Worm (Caenorhabditis elegans) whole organism, midembryonic: ENCODE measurements around the gene grd-9.

Source experiments
- T22C8.4 ChIP-seq: fragments of 200-800 bp; sonication (Bioruptor generic); IDR thresholded peaks from 2 replicates; pipeline ENCODE4 v1.3.6; 2022; ENCODE audit warnings: missing genetic modification characterization, missing compliant biosample characterization
- cog-1 ChIP-seq: sonication (generic microtip); optimal IDR thresholded peaks from 2 replicates; lab custom pipeline; 2016; ENCODE audit warnings: missing genetic modification characterization, missing compliant biosample characterization
- flt-1 ChIP-seq: fragments of 200-800 bp; sonication (Bioruptor generic); IDR thresholded peaks from 2 replicates; pipeline ENCODE4 v1.3.6; 2022; ENCODE audit warnings: missing genetic modification characterization, missing compliant biosample characterization
- klf-2 ChIP-seq: fragments of 200-800 bp; sonication (Bioruptor generic); conservative IDR thresholded peaks from 2 replicates; pipeline ENCODE4 v1.3.6; 2022; ENCODE audit warnings: missing genetic modification reagents, missing genetic modification characterization, missing compliant biosample characterization
- med-1 ChIP-seq: sonication (generic microtip); optimal IDR thresholded peaks from 2 replicates; lab custom pipeline; 2017; ENCODE audit warnings: missing genetic modification characterization, mild to moderate bottlenecking, missing compliant biosample characterization, antibody characterized with exemption, missing genetic modification reagents; ENCODE audit not compliant: insufficient read depth
- ref-1 ChIP-seq: fragments of 200-800 bp; sonication (Bioruptor generic); conservative IDR thresholded peaks from 2 replicates; pipeline ENCODE4 v1.3.6; 2022; ENCODE audit warnings: missing genetic modification reagents, missing genetic modification characterization, missing compliant biosample characterization
- tab-1 ChIP-seq: fragments of 200-800 bp; sonication (Bioruptor generic); IDR thresholded peaks from 2 replicates; pipeline ENCODE4 v1.3.6; 2022; ENCODE audit warnings: missing genetic modification characterization, missing compliant biosample characterization
- ztf-23 ChIP-seq: fragments of 200-800 bp; sonication (Bioruptor generic); IDR thresholded peaks from 2 replicates; pipeline ENCODE4 v1.3.6; 2022; ENCODE audit warnings: missing genetic modification reagents, missing genetic modification characterization, missing compliant biosample characterization
- ztf-29 ChIP-seq: fragments of 200-800 bp; sonication (Bioruptor generic); IDR thresholded peaks from 2 replicates; pipeline ENCODE4 v1.3.6; 2022; ENCODE audit warnings: missing genetic modification reagents, missing genetic modification characterization, missing compliant biosample characterization

grd-9 gene

DNA sequence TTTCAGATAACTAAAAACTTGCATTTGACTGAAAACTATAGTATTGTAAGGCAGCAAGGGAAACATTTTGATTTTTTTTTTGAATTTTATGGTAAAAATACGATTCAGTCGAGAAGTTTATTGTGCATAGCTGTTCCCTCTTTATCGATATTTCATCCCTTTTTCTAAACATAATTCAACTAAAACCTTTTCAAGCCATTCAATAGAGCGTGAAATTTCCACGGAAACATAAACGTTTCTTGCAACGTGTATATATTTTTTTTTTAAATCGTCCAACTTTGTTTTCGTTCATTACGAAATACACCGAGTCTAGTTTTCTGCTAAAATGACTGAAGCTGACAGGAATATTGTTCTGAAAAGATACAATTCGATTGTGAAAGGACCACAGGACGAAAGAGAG is 23.4 kb upstream of the grd-9 start, which contains the start of gene C02G6.2:
Gene C02G6.2, plus strand, starts transcription at position 301 of the 400 bp plus-strand sequence.
- no peak for TF ChIP-seq klf-2 (GFP tag; lab: Robert Waterston, UW)
- no peak for TF ChIP-seq cog-1 (tag; lab: Kevin White, UChicago)
- no peak for TF ChIP-seq tab-1 (GFP tag; lab: Robert Waterston, UW)
- TF ChIP-seq ref-1 = no peak
- TF ChIP-seq ztf-29 = no peak
- no peak for TF ChIP-seq med-1 (GFP tag; lab: Kevin White, UChicago)
- no peak for TF ChIP-seq ztf-23
- TF ChIP-seq flt-1 (GFP tag; lab: Robert Waterston, UW) = no peak
- no peak for TF ChIP-seq T22C8.4 (GFP tag; lab: Robert Waterston, UW)

ce11 chrV:5876966-5877365 is 18.2 kb upstream of the grd-9 start:
- no peak for TF ChIP-seq ztf-23
- no peak for TF ChIP-seq ztf-29
- no peak for TF ChIP-seq T22C8.4 (GFP tag; lab: Robert Waterston, UW)
- no peak for TF ChIP-seq flt-1 (GFP tag; lab: Robert Waterston, UW)
- no peak for TF ChIP-seq cog-1 (tag; lab: Kevin White, UChicago)
- no peak for TF ChIP-seq med-1 (GFP tag; lab: Kevin White, UChicago)
- no peak for TF ChIP-seq ref-1
- no peak for TF ChIP-seq klf-2 (GFP tag; lab: Robert Waterston, UW)
- no peak for TF ChIP-seq tab-1 (GFP tag; lab: Robert Waterston, UW)

DNA sequence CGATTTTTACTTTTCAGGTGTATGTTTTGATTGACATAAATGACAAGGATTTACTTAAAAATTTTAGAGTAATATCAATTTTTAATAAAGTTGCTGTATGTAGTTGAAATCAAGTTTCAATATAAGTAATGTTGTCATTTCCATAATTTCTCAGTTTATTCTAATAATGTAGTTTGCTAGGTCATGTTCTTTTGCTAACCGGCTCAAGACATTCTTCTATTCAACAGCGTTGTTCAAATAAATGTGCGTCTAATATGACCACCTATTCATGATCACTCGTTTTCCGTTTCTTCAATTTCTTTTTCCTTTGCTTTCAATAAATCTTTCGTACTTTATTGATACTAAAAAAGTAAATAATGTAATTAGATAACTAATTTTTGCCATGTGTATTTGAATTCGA is 15.1 kb upstream of the grd-9 start, which contains the start of gene C02G6.3:
Gene C02G6.3, plus strand, starts transcription at position 301 of the 400 bp plus-strand sequence.
- TF ChIP-seq ref-1 (no peak), tab-1 (GFP tag; lab: Robert Waterston, UW) (no peak), T22C8.4 (GFP tag; lab: Robert Waterston, UW) (no peak), flt-1 (GFP tag; lab: Robert Waterston, UW) (no peak), med-1 (GFP tag; lab: Kevin White, UChicago) (no peak), ztf-23 (no peak), cog-1 (tag; lab: Kevin White, UChicago) (no peak)

DNA sequence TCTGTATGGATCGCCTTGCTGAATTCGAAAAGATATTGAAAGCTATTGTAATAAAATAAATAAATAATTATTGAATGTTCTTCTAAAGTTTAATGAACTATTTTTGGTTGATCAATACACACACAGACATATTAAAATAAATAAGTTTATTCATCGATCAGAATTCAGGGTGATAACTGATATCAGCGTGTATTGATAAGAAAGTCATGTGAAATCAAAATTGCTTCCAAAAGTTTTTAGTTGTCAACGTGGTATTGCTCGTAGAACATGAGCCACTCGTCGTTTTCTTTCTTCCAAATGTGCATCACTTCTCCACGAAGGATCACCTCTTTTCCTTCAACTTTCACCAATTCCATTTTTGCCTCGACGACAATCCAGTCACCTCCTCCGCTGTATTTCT is 12.7 kb upstream of the grd-9 start:
- TF ChIP-seq tab-1 (GFP tag; lab: Robert Waterston, UW) (no peak), ztf-29 (no peak), med-1 (GFP tag; lab: Kevin White, UChicago) (no peak), ztf-23 (no peak), cog-1 (tag; lab: Kevin White, UChicago) (no peak), ref-1 (no peak), flt-1 (GFP tag; lab: Robert Waterston, UW) (no peak), T22C8.4 (GFP tag; lab: Robert Waterston, UW) (no peak), klf-2 (GFP tag; lab: Robert Waterston, UW) (no peak)

DNA sequence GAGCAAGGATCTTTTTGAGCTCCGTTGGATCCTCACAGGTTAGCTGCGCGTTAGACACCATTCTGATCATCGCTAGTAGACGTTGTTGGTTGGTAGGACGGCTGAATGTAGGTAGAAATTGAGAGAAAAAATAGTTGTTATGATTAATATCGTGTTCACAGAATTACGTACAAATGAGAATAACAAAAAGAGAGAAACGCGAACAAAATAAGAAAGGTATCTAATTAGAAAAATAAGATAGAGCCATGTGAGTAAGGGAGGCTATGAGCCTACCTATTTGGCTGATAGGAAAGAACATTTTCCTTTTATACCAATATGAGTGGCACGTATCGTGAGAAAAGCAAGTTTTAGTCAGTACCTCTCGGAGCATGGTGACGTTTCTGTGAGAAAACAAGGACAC is 11.4 kb upstream of the grd-9 start, which contains the start of gene C04E6.8:
Gene C04E6.8, minus strand, starts transcription at position 101 of the 400 bp plus-strand sequence.
- TF ChIP-seq med-1 (GFP tag; lab: Kevin White, UChicago) = no peak
- no peak for TF ChIP-seq cog-1 (tag; lab: Kevin White, UChicago)
- no peak for TF ChIP-seq ztf-29
- no peak for TF ChIP-seq klf-2 (GFP tag; lab: Robert Waterston, UW)
- TF ChIP-seq ref-1 = no peak
- TF ChIP-seq flt-1 (GFP tag; lab: Robert Waterston, UW) = no peak
- TF ChIP-seq T22C8.4 (GFP tag; lab: Robert Waterston, UW) = no peak
- no peak for TF ChIP-seq tab-1 (GFP tag; lab: Robert Waterston, UW)
- TF ChIP-seq ztf-23 = no peak

DNA sequence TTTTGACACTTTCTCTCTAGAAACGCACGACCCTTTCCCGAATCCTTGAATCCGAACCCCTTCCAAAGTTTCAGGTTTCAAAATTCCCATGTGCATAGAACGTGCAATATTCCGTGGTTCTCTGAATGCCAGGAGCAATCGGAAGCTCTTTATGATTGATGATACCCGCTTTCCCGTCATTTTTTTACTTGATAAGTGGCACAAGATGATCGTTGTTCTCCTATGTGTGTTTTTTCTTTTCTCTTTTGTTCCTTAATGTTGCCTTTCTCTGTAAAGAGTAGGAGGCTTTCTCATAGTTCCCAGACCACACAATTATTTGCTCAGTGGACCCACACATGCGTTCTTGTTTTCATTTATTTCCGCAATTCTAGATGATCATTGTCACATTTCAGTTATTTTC is 6.3 kb upstream of the grd-9 start:
- TF ChIP-seq cog-1 (tag; lab: Kevin White, UChicago) = no peak

- no peak for TF ChIP-seq ztf-23
- no peak for TF ChIP-seq med-1 (GFP tag; lab: Kevin White, UChicago)
These were observed 3.9 kb upstream of the grd-9 start for ce11 chrV:5891204-5891603.

DNA sequence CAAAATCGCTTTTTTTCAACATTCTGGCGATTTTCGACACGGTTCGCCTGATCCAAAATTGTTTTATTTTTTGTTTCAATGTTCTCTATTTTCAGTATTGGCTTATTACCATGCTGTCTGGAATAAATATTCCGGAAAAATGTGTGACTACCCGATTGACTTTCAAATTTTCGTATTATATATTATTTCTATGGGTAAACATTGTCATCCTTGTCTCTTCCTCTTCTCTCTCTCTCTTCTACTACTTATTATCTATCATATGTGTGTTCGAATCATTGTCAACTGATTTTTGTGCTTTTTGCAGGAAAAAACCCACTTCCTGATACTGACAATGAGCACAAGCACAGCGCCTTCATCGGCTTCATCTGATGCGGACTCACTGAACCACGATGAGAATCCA is 2.1 kb upstream of the grd-9 start, which contains the start of gene C04E6.7:
Gene C04E6.7, plus strand, starts transcription at position 301 of the 400 bp plus-strand sequence.
- no peak for TF ChIP-seq cog-1 (tag; lab: Kevin White, UChicago)

DNA sequence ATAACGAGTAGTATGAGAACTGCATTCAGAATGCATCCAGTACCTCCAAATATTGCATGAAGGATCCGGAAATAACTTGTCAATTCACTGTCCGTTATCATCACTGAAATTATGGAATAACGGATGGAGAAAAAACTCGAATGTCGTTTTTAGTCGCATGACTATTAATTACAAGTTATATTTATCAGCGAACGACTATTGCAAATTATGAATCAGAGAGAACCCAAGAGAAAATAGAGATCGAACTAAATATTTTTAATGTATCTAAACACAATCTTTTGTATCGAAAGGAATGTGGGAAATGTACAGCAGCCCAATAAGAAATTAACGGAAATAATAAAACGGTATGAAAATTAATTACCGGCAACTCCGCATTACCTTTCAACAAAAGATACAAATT is 4.8 kb downstream of the grd-9 start, which contains the start of gene srd-16:
Gene srd-16, minus strand, starts transcription at position 101 of the 400 bp plus-strand sequence.
- no peak for TF ChIP-seq T22C8.4 (GFP tag; lab: Robert Waterston, UW)

ce11 chrV:5901833-5902232 is 6.7 kb downstream of the grd-9 start, which contains the start of gene C04E6.5:
TSS of gene C04E6.5 (plus strand) at chrV:5902133.
- TF ChIP-seq flt-1 (GFP tag; lab: Robert Waterston, UW) (no peak), ref-1 (no peak), ztf-29 (no peak), cog-1 (tag; lab: Kevin White, UChicago) (no peak), tab-1 (GFP tag; lab: Robert Waterston, UW) (no peak), ztf-23 (no peak), T22C8.4 (GFP tag; lab: Robert Waterston, UW) (no peak), med-1 (GFP tag; lab: Kevin White, UChicago) (no peak), klf-2 (GFP tag; lab: Robert Waterston, UW) (no peak)

DNA sequence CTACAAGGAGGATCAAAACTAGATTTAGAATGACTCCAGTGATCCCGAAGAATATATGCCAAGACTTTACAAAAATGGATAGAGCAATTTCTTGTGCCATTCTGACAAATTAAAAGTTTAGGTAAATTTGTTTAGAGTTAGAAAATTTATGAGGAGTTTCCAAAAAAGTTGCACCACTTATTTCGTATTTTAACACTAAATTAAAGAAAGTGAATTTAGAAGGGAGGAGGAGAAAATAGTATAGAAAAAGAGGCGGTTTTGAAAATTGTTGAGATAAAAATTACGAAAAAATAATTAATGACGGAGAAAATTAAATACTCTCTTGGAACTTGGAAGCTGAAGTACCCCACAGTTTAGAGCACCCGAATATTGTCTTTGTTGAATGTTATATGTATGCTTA is 11.1 kb downstream of the grd-9 start, which contains the start of gene srd-15:
Gene srd-15, minus strand, starts transcription at position 101 of the 400 bp plus-strand sequence.
- no peak for TF ChIP-seq klf-2 (GFP tag; lab: Robert Waterston, UW)
